Worm (Caenorhabditis elegans): Measurements from ENCODE around the gene ZK1127.5.
A peak's percentile ranks its signal among the peaks of the same experiment; 100 is the strongest.

ZK1127.5 gene

ce11 chrII:7053001-7053400 lies 2.5 kb downstream of the ZK1127.5 start, which contains the start of gene ZK1127.13:
Gene ZK1127.13 (plus strand): TSS chrII:7053301.
- TF ChIP-seq mdl-1 (tag; optimal IDR thresholded peaks at IDR 0.05) (no peak), nhr-77 (tag; optimal IDR thresholded peaks at IDR 0.05) (no peak), ztf-1 (GFP tag; conservative IDR thresholded peaks at IDR 0.05) (no peak), aly-2 (tag; optimal IDR thresholded peaks at IDR 0.05) (no peak), egl-27 (tag; optimal IDR thresholded peaks at IDR 0.05) (no peak)

- TF ChIP-seq aly-2 (tag; optimal IDR thresholded peaks at IDR 0.05) (no peak), egl-27 (tag; optimal IDR thresholded peaks at IDR 0.05) (no peak), ceh-82 (tag; optimal IDR thresholded peaks at IDR 0.05) (no peak), R02D3.7 (tag; optimal IDR thresholded peaks at IDR 0.05) (no peak), unc-39 (tag; optimal IDR thresholded peaks at IDR 0.05) (no peak)
Observed at ce11 chrII:7053649-7054048, 3.2 kb downstream of the ZK1127.5 start, which contains the start of gene ZK1127.4. Gene ZK1127.4 (plus strand): TSS chrII:7053949.

ce11 chrII:7054987-7055386 lies 4.5 kb downstream of the ZK1127.5 start, which contains the start of gene ZK1127.3:
Gene ZK1127.3 (plus strand): TSS chrII:7055287.
- TF ChIP-seq nhr-6 (tag; optimal IDR thresholded peaks at IDR 0.05) (no peak), egl-27 (tag; optimal IDR thresholded peaks at IDR 0.05) (no peak), Y55F3AM.14 (GFP tag; optimal IDR thresholded peaks at IDR 0.05) (no peak), nhr-11 (tag; optimal IDR thresholded peaks at IDR 0.05) (no peak), lsy-2 (tag; optimal IDR thresholded peaks at IDR 0.05) (no peak), nhr-12 (tag; optimal IDR thresholded peaks at IDR 0.05) (no peak), sma-3 (GFP tag; optimal IDR thresholded peaks at IDR 0.05) (no peak), mbf-1 (tag; optimal IDR thresholded peaks at IDR 0.05) (no peak)

ce11 chrII:7056328-7056727 lies 5.9 kb downstream of the ZK1127.5 start:
- TF ChIP-seq nhr-10 (tag; optimal IDR thresholded peaks at IDR 0.05) = no peak
- TF ChIP-seq zag-1 (tag; optimal IDR thresholded peaks at IDR 0.05) = no peak
- no peak for TF ChIP-seq F13H6.1 (tag; optimal IDR thresholded peaks at IDR 0.05)
- peak; percentile 2 for TF ChIP-seq sma-9 (GFP tag; optimal IDR thresholded peaks at IDR 0.05)
- no peak for TF ChIP-seq sma-9 (tag; optimal IDR thresholded peaks at IDR 0.05)
- TF ChIP-seq peb-1 (tag; optimal IDR thresholded peaks at IDR 0.05) = no peak

- peak; percentile 13 for TF ChIP-seq nhr-25 (tag; optimal IDR thresholded peaks at IDR 0.05)
- TF ChIP-seq elt-1 (tag; optimal IDR thresholded peaks at IDR 0.05) = no peak
- no peak for TF ChIP-seq nhr-77 (tag; optimal IDR thresholded peaks at IDR 0.05)
Observed at ce11 chrII:7057860-7058259, 7.4 kb downstream of the ZK1127.5 start, which contains the start of gene cth-2. Gene cth-2 (minus strand): TSS chrII:7057960.

- TF ChIP-seq lin-11 (tag; optimal IDR thresholded peaks at IDR 0.05) (no peak), ama-1 (optimal IDR thresholded peaks at IDR 0.05) (no peak), crh-2 (tag; optimal IDR thresholded peaks at IDR 0.05) (peak; percentile 85), unc-39 (tag; optimal IDR thresholded peaks at IDR 0.05) (no peak), gmeb-1 (tag; optimal IDR thresholded peaks at IDR 0.05) (peak; percentile 38), R02D3.7 (tag; optimal IDR thresholded peaks at IDR 0.05) (no peak), mdl-1 (tag; optimal IDR thresholded peaks at IDR 0.05) (peak in 1 of 2 experiments; percentile 48), nhr-11 (tag; optimal IDR thresholded peaks at IDR 0.05) (no peak), alr-1 (tag; optimal IDR thresholded peaks at IDR 0.05) (no peak), nhr-23 (tag; optimal IDR thresholded peaks at IDR 0.05) (no peak), nhr-21 (tag; optimal IDR thresholded peaks at IDR 0.05) (peak; percentile 62), mbf-1 (tag; optimal IDR thresholded peaks at IDR 0.05) (no peak), nhr-77 (tag; optimal IDR thresholded peaks at IDR 0.05) (no peak), egl-27 (tag; optimal IDR thresholded peaks at IDR 0.05) (peak; percentile 20), elt-1 (tag; optimal IDR thresholded peaks at IDR 0.05) (no peak), ztf-1 (GFP tag; conservative IDR thresholded peaks at IDR 0.05) (no peak), ztf-4 (tag; optimal IDR thresholded peaks at IDR 0.05) (peak; percentile 36), elt-3 (tag; optimal IDR thresholded peaks at IDR 0.05) (no peak), mab-5 (tag; optimal IDR thresholded peaks at IDR 0.05) (peak; percentile 3), peb-1 (tag; optimal IDR thresholded peaks at IDR 0.05) (no peak), skn-1 (tag; optimal IDR thresholded peaks at IDR 0.05) (peak; percentile 89), nhr-12 (tag; optimal IDR thresholded peaks at IDR 0.05) (no peak), lin-13 (GFP tag; optimal IDR thresholded peaks at IDR 0.05) (peak; percentile 11), lsy-2 (tag; optimal IDR thresholded peaks at IDR 0.05) (peak in 1 of 2 experiments; percentile 58), nhr-237 (tag; optimal IDR thresholded peaks at IDR 0.05) (no peak), dmd-4 (tag; optimal IDR thresholded peaks at IDR 0.05) (no peak), C34F6.9 (tag; optimal IDR thresholded peaks at IDR 0.05) (no peak), sem-4 (tag; optimal IDR thresholded peaks at IDR 0.05) (no peak), blmp-1 (tag; optimal IDR thresholded peaks at IDR 0.05; ENCODE audit: insufficient read depth) (peak; percentile 79), ceh-82 (tag; optimal IDR thresholded peaks at IDR 0.05) (no peak), nhr-10 (tag; optimal IDR thresholded peaks at IDR 0.05) (no peak), unc-55 (GFP tag; optimal IDR thresholded peaks at IDR 0.05) (no peak), zag-1 (tag; optimal IDR thresholded peaks at IDR 0.05) (no peak), sma-3 (GFP tag; optimal IDR thresholded peaks at IDR 0.05) (peak; percentile 53), ZK546.5 (tag; optimal IDR thresholded peaks at IDR 0.05) (no peak)
Observed at ce11 chrII:7059274-7059757, 8.8 kb downstream of the ZK1127.5 start.

Measured in whole organism, L2 larva.